Worm (Caenorhabditis elegans): Measurements from ENCODE around the gene Y32H12A.7.

DNA sequence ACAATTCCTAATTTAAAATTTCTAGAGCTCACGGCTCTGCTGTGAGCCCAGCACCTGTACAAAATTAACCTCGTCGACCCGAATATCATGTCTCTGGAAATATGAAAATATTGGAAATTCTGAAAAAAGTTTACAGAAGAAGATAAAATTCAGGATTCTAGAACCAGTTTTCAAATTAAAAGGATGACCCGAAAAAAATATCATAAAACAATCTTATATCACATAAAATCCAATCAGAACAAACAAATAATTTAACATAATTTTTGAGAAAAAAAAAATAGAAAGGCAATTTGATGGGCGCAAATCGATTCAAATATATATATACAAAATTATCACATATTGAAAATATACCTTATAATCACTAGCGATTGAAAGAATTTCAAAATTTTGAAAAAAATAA is at the start of gene Y32H12A.7:
- TF ChIP-seq fkh-10 (GFP tag; optimal IDR thresholded peaks at IDR 0.05) (no peak), snpc-4 (tag; optimal IDR thresholded peaks at IDR 0.05) (no peak), elt-3 (tag; optimal IDR thresholded peaks at IDR 0.05) (no peak), lsy-2 (tag; optimal IDR thresholded peaks at IDR 0.05) (no peak), ama-1 (optimal IDR thresholded peaks at IDR 0.05) (no peak), elt-2 (tag; optimal IDR thresholded peaks at IDR 0.05) (no peak)
